Fruit fly (Drosophila melanogaster) whole organism, wandering third instar larva: Measurements from ENCODE around the gene CG12992.
A peak's percentile ranks its signal among the peaks of the same experiment; 100 is the strongest.

Source experiments
- Abd-B ChIP-seq: fragments of >200 bp; optimal IDR thresholded peaks from 2 replicates; lab custom pipeline; 2017; ENCODE audit warnings: missing biosample characterization, missing genetic modification characterization
- CG32264 ChIP-seq: fragments of 200-800 bp; sonication (Bioruptor generic); optimal IDR thresholded peaks from 2 replicates; lab custom pipeline; 2016; ENCODE audit warnings: missing biosample characterization, missing genetic modification characterization
- CG9705 ChIP-seq: fragments of 200-800 bp; sonication (Bioruptor generic); optimal IDR thresholded peaks from 2 replicates; lab custom pipeline; 2018; ENCODE audit warnings: missing biosample characterization, mild to moderate bottlenecking, missing genetic modification characterization
- CrebA ChIP-seq: fragments of 200-800 bp; sonication (Bioruptor generic); optimal IDR thresholded peaks from 2 replicates; lab custom pipeline; 2016; ENCODE audit warnings: missing biosample characterization, mild to moderate bottlenecking, missing genetic modification characterization, borderline replicate concordance
- Dfd ChIP-seq: fragments of >200 bp; optimal IDR thresholded peaks from 2 replicates; lab custom pipeline; 2017; ENCODE audit warnings: missing biosample characterization, missing genetic modification characterization
- Dif ChIP-seq: fragments of 200-275, 200-300 bp; sonication (Bioruptor generic); optimal IDR thresholded peaks from 2 replicates; lab custom pipeline; 2018; ENCODE audit warnings: missing biosample characterization, missing genetic modification characterization; ENCODE audit not compliant: partially characterized antibody
- GATAd ChIP-seq: sonication (Bioruptor generic); optimal IDR thresholded peaks from 2 replicates; lab custom pipeline; 2016; ENCODE audit warnings: missing biosample characterization, missing genetic modification characterization
- HLH106 ChIP-seq: fragments of 200-800 bp; optimal IDR thresholded peaks from 3 replicates; lab custom pipeline; 2019; ENCODE audit warnings: missing biosample characterization, mild to moderate bottlenecking, missing genetic modification characterization, moderate library complexity
- Hnf4 ChIP-seq: fragments of 200-800 bp; sonication (Bioruptor generic); optimal IDR thresholded peaks from 2 replicates; lab custom pipeline; 2016; ENCODE audit warnings: missing biosample characterization, mild to moderate bottlenecking, missing genetic modification characterization
- Hr78 ChIP-seq: fragments of >200 bp; optimal IDR thresholded peaks from 2 replicates; lab custom pipeline; 2017; ENCODE audit warnings: missing biosample characterization, missing genetic modification characterization
- Hr83 ChIP-seq: fragments of 200-300 bp; sonication (Bioruptor generic); optimal IDR thresholded peaks from 2 replicates; lab custom pipeline; 2016; ENCODE audit warnings: missing biosample characterization, mild to moderate bottlenecking, missing genetic modification characterization, moderate library complexity; ENCODE audit not compliant: poor library complexity, severe bottlenecking
- Jra ChIP-seq: sonication (Bioruptor generic); optimal IDR thresholded peaks from 2 replicates; lab custom pipeline; 2016; ENCODE audit warnings: missing biosample characterization, missing genetic modification characterization
- Mio ChIP-seq: sonication (Bioruptor generic); optimal IDR thresholded peaks from 2 replicates; lab custom pipeline; 2016; ENCODE audit warnings: missing biosample characterization, missing genetic modification characterization
- Myc ChIP-seq: fragments of >200 bp; optimal IDR thresholded peaks from 2 replicates; lab custom pipeline; 2017
- N ChIP-seq: fragments of >200 bp; optimal IDR thresholded peaks from 2 replicates; lab custom pipeline; 2018; ENCODE audit warnings: missing biosample characterization, missing external identifiers, missing genetic modification characterization
- OdsH ChIP-seq: fragments of 200-800 bp; sonication (Bioruptor generic); optimal IDR thresholded peaks from 2 replicates; lab custom pipeline; 2016; ENCODE audit warnings: missing biosample characterization, mild to moderate bottlenecking, missing genetic modification characterization
- Rel ChIP-seq, 2 experiments: fragments of 200-800 bp; sonication (Bioruptor generic) in 1 of 2; optimal IDR thresholded peaks; 2 replicates in 1 of 2; 3 replicates in 1 of 2; lab custom pipeline; 2016 to 2019; ENCODE audit warnings: mild to moderate bottlenecking in 2 of 2, missing biosample characterization in 2 of 2, missing genetic modification characterization in 2 of 2, moderate library complexity in 1 of 2
- Sp1 ChIP-seq: fragments of 200-800 bp; sonication (Bioruptor generic); optimal IDR thresholded peaks from 3 replicates; lab custom pipeline; 2019; ENCODE audit warnings: missing biosample characterization, mild to moderate bottlenecking, missing genetic modification characterization, moderate library complexity
- Vsx2 ChIP-seq: fragments of 200-300, 225-300 bp; sonication (Bioruptor generic); optimal IDR thresholded peaks from 2 replicates; lab custom pipeline; 2018; ENCODE audit warnings: missing biosample characterization, missing genetic modification characterization; ENCODE audit not compliant: partially characterized antibody
- br ChIP-seq: fragments of 200-800 bp; sonication (Bioruptor generic); optimal IDR thresholded peaks from 2 replicates; lab custom pipeline; 2016; ENCODE audit warnings: missing biosample characterization, missing genetic modification characterization
- brk ChIP-seq: fragments of 200-800 bp; sonication (Bioruptor generic); optimal IDR thresholded peaks from 2 replicates; lab custom pipeline; 2016; ENCODE audit warnings: missing biosample characterization, mild to moderate bottlenecking, missing genetic modification characterization
- dl ChIP-seq, 2 experiments: fragments of 175-275, 200-275 bp in 1 of 2; fragments of 200-275 bp in 1 of 2; sonication (Bioruptor generic); optimal IDR thresholded peaks; lab custom pipeline; 2018; ENCODE audit warnings: mild to moderate bottlenecking in 2 of 2, missing biosample characterization in 2 of 2, missing genetic modification characterization in 2 of 2, moderate library complexity in 2 of 2; ENCODE audit not compliant: partially characterized antibody in 2 of 2, insufficient read depth in 1 of 2
- dmrt93B ChIP-seq: fragments of 200-800 bp; sonication (Bioruptor generic); optimal IDR thresholded peaks from 2 replicates; lab custom pipeline; 2018; ENCODE audit warnings: missing biosample characterization, mild to moderate bottlenecking, missing genetic modification characterization
- dsf ChIP-seq: sonication (Bioruptor generic); optimal IDR thresholded peaks from 2 replicates; lab custom pipeline; 2016; ENCODE audit warnings: missing biosample characterization, missing genetic modification characterization, borderline replicate concordance
- ey ChIP-seq: fragments of 200-800 bp; sonication (Bioruptor generic); optimal IDR thresholded peaks from 2 replicates; lab custom pipeline; 2016; ENCODE audit warnings: missing biosample characterization, missing genetic modification characterization
- foxo ChIP-seq, 2 experiments: fragments of 200-800 bp; sonication (Bioruptor generic); optimal IDR thresholded peaks; 2 replicates in 1 of 2; 3 replicates in 1 of 2; lab custom pipeline; 2016 to 2017; ENCODE audit warnings: missing biosample characterization in 2 of 2, missing genetic modification characterization in 2 of 2
- fru ChIP-seq: fragments of 200-800 bp; sonication (Bioruptor generic); optimal IDR thresholded peaks from 3 replicates; lab custom pipeline; 2016; ENCODE audit warnings: missing biosample characterization, mild to moderate bottlenecking, missing genetic modification characterization
- h ChIP-seq: fragments of 200-800 bp; sonication (Bioruptor generic); optimal IDR thresholded peaks from 3 replicates; lab custom pipeline; 2016; ENCODE audit warnings: missing biosample characterization, mild to moderate bottlenecking, missing genetic modification characterization
- jim ChIP-seq: fragments of 175-275, 200-325 bp; sonication (Bioruptor generic); optimal IDR thresholded peaks from 2 replicates; lab custom pipeline; 2016; ENCODE audit warnings: missing biosample characterization, mild to moderate bottlenecking, missing genetic modification characterization
- lola ChIP-seq: fragments of >200 bp; optimal IDR thresholded peaks from 2 replicates; lab custom pipeline; 2017; ENCODE audit warnings: missing biosample characterization, missing genetic modification characterization
- pan ChIP-seq: fragments of >200 bp; optimal IDR thresholded peaks from 2 replicates; lab custom pipeline; 2017
- psq ChIP-seq: fragments of 200-800 bp; sonication (Bioruptor generic); optimal IDR thresholded peaks from 3 replicates; lab custom pipeline; 2017; ENCODE audit warnings: missing biosample characterization, mild to moderate bottlenecking, missing genetic modification characterization, moderate library complexity
- rgr ChIP-seq: fragments of 200-800 bp; sonication (Bioruptor generic); optimal IDR thresholded peaks from 3 replicates; lab custom pipeline; 2016; ENCODE audit warnings: missing biosample characterization, mild to moderate bottlenecking, missing genetic modification characterization
- sage ChIP-seq: fragments of 200-800 bp; sonication (Bioruptor generic); optimal IDR thresholded peaks from 2 replicates; lab custom pipeline; 2016; ENCODE audit warnings: missing biosample characterization, mild to moderate bottlenecking, missing genetic modification characterization
- sv ChIP-seq: fragments of 200-800 bp; sonication (Bioruptor generic); optimal IDR thresholded peaks from 3 replicates; lab custom pipeline; 2016; ENCODE audit warnings: missing biosample characterization, missing genetic modification characterization
- tai ChIP-seq: sonication (Bioruptor generic); optimal IDR thresholded peaks from 2 replicates; lab custom pipeline; 2016; ENCODE audit warnings: missing biosample characterization, missing genetic modification characterization
- usp ChIP-seq: fragments of >200 bp; optimal IDR thresholded peaks from 2 replicates; lab custom pipeline; 2017; ENCODE audit warnings: missing biosample characterization, missing genetic modification characterization
- woc ChIP-seq: sonication (Bioruptor generic); optimal IDR thresholded peaks from 2 replicates; lab custom pipeline; 2016; ENCODE audit warnings: missing biosample characterization, mild to moderate bottlenecking, missing genetic modification characterization

CG12992 gene

DNA sequence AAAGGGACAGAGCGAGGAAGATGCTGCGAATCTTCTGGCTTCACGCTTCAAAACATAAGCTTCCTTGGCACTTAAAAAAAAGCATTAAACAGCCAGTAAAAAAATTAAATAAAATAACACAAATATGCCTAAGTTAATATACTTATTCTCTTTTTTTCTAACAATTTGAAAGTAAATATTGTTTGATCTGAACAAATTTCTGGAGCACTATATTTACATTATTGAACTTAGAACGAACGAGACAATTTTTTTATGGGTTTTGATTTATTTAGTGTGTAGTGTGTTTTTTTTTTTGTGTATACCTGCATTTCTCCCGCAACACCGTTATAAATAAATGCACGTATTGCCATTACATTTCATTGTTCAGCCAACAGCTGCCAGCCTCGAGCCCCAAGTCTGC, 43.1 kb upstream of the CG12992 start (continued):
- no peak for TF ChIP-seq CG9705 (GFP tag; lab: Kevin White, UChicago)
- TF ChIP-seq Dif (GFP tag; lab: Kevin White, UChicago) = no peak
- TF ChIP-seq Abd-B (GFP tag; lab: Kevin White, UChicago) = no peak
- no peak for TF ChIP-seq Mio (GFP tag; lab: Kevin White, UChicago)
- no peak for TF ChIP-seq GATAd (GFP tag; lab: Kevin White, UChicago)
- no peak for TF ChIP-seq br
- TF ChIP-seq jim (GFP tag; lab: Kevin White, UChicago) = no peak
- TF ChIP-seq Dfd (GFP tag; lab: Kevin White, UChicago) = no peak
- no peak for TF ChIP-seq ey (GFP tag; lab: Kevin White, UChicago)

DNA sequence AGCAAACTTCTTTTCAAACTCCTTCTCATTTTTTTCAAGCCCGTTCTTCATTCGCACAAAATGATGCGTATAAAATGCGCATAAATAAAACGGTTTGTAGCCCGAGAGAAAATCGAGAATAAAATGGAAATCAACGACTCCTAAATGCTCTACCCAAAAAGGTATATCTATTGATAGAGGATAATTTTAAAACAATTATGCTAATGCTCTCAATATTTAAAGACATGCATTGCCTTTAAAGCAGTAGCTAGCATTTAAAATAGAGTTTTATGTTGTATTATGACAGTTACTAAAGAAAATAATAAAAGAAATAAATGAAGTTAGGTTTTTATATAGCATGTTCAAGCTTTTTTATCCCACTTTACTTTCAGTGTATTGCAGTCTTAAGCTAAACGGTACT, 38.4 kb upstream of the CG12992 start:
- TF ChIP-seq psq (GFP tag; lab: Kevin White, UChicago) = peak; percentile 13
- peak in 1 of 2 experiments; percentile 51 for TF ChIP-seq foxo (GFP tag; optimal IDR thresholded peaks at IDR 0.05; lab: Kevin White, UChicago)
- no peak for TF ChIP-seq Jra
- peak; percentile 30 for TF ChIP-seq fru (GFP tag; lab: Kevin White, UChicago)
- no peak for TF ChIP-seq brk
- peak; percentile 54 for TF ChIP-seq HLH106 (tag; lab: Kevin White, UChicago)
- no peak for TF ChIP-seq Dif (GFP tag; lab: Kevin White, UChicago)
- no peak for TF ChIP-seq Abd-B (GFP tag; lab: Kevin White, UChicago)
- TF ChIP-seq CG9705 (GFP tag; lab: Kevin White, UChicago) = no peak
- TF ChIP-seq Dfd (GFP tag; lab: Kevin White, UChicago) = no peak
- TF ChIP-seq dl (GFP tag; optimal IDR thresholded peaks at IDR 0.05; lab: Kevin White, UChicago; ENCODE audit: insufficient read depth in 1 of 2, partially characterized antibody in 2 of 2) = no peak
- TF ChIP-seq br = no peak
- TF ChIP-seq Vsx2 (GFP tag; lab: Kevin White, UChicago) = no peak
- peak; percentile 41 for TF ChIP-seq h (GFP tag; lab: Kevin White, UChicago)
- no peak for TF ChIP-seq sv
- no peak for TF ChIP-seq Hr83 (GFP tag; lab: Kevin White, UChicago)
- TF ChIP-seq sage = no peak
- TF ChIP-seq CG32264 = no peak
- TF ChIP-seq Hnf4 (GFP tag; lab: Kevin White, UChicago) = no peak
- TF ChIP-seq Hr78 (GFP tag; lab: Kevin White, UChicago) = no peak
- TF ChIP-seq Mio (GFP tag; lab: Kevin White, UChicago) = no peak
- no peak for TF ChIP-seq jim (GFP tag; lab: Kevin White, UChicago)
- TF ChIP-seq ey (GFP tag; lab: Kevin White, UChicago) = peak; percentile 20
- TF ChIP-seq CrebA (GFP tag; lab: Kevin White, UChicago) = no peak
- no peak for TF ChIP-seq pan (lab: Kevin White, UChicago)
- TF ChIP-seq tai (GFP tag; lab: Kevin White, UChicago) = no peak
- no peak for TF ChIP-seq Rel (GFP tag; optimal IDR thresholded peaks at IDR 0.05; lab: Kevin White, UChicago)
- no peak for TF ChIP-seq Rel (tag; optimal IDR thresholded peaks at IDR 0.05; lab: Kevin White, UChicago)
- TF ChIP-seq GATAd (GFP tag; lab: Kevin White, UChicago) = no peak
- no peak for TF ChIP-seq dsf (GFP tag; lab: Kevin White, UChicago)
- no peak for TF ChIP-seq usp (GFP tag; lab: Kevin White, UChicago)
- peak; percentile 58 for TF ChIP-seq Sp1 (GFP tag; lab: Kevin White, UChicago)
- TF ChIP-seq rgr = peak; percentile 26
- TF ChIP-seq lola (GFP tag; lab: Kevin White, UChicago) = no peak
- peak; percentile 35 for TF ChIP-seq OdsH (GFP tag; lab: Kevin White, UChicago)
- TF ChIP-seq Myc (lab: Kevin White, UChicago) = no peak
- TF ChIP-seq dmrt93B = no peak
- no peak for TF ChIP-seq N (GFP tag; lab: Kevin White, UChicago)
- peak; percentile 39 for TF ChIP-seq woc
